Fruit fly (Drosophila melanogaster) Kc167 (cell line): Measurements from ENCODE around the gene Dad1.

Experiments used
- Myc ChIP-seq: fragments of >200 bp; optimal IDR thresholded peaks from 2 replicates; lab custom pipeline; 2017; ENCODE audit warnings: missing external identifiers
- Sin3A ChIP-seq: fragments of >200 bp; optimal IDR thresholded peaks from 2 replicates; lab custom pipeline; 2018; ENCODE audit warnings: missing external identifiers
- h ChIP-seq: fragments of >200 bp; optimal IDR thresholded peaks from 3 replicates; lab custom pipeline; 2018; ENCODE audit warnings: missing external identifiers
- insv ChIP-seq: fragments of >200 bp; optimal IDR thresholded peaks from 3 replicates; lab custom pipeline; 2018; ENCODE audit warnings: missing external identifiers
- psq ChIP-seq: fragments of >200 bp; optimal IDR thresholded peaks from 2 replicates; lab custom pipeline; 2017; ENCODE audit warnings: missing external identifiers
- ttk ChIP-seq: sonication (Bioruptor generic); optimal IDR thresholded peaks from 2 replicates; lab custom pipeline; 2017; ENCODE audit warnings: missing external identifiers

DNA sequence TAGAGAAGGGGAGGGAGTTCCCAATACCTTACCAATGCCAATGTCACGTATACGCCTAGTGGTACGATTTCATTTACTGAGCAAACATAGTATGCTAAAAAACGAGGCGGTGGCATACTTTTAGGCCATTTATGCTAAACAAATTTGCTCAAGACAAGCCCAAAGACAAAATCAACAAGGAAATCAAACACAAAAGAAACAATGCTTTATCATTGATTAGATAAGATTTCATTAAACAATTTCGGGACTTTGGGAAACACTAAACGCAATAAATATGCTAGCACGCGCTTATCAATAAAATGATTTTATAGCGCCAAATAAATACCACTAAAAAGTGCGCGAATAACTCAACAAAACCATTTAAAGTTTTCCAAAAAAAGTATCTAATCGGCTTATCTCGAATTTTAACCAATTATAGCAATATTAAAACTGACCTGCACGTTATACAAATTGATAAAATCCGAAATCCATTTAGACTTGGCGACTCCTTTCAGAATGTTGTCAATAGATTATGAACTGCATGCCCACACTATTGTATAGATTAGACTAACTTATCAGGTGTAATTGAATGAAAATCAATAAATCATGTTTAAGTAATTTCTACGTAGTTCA is 33.3 kb downstream of the Dad1 start:
- TF ChIP-seq psq (lab: Kevin White, UChicago) (no peak), Sin3A (lab: Kevin White, UChicago) (no peak), Myc (lab: Kevin White, UChicago) (no peak), ttk (no peak), h (lab: Kevin White, UChicago) (no peak), insv (lab: Kevin White, UChicago) (no peak)
